Worm (Caenorhabditis elegans): ENCODE measurements around the gene C01G10.15.

ce11 chrV:15085335-15085800 lies 1.7 kb downstream of the C01G10.15 start, which contains the start of the genes ahsa-1 and C01G10.7:
- peak; percentile 83 for TF ChIP-seq cog-1 (tag; optimal IDR thresholded peaks at IDR 0.05)
- TF ChIP-seq ztf-23 (GFP tag; IDR thresholded peaks at IDR 0.05): peak; percentile 89
- no peak for TF ChIP-seq ref-1 (GFP tag; conservative IDR thresholded peaks at IDR 0.05)
